Worm (Caenorhabditis elegans) whole organism, young adult: ENCODE measurements around the gene R12B2.2.

Experiments
- B0261.1 ChIP-seq: sonication (generic microtip); optimal IDR thresholded peaks from 2 replicates; lab custom pipeline; 2016; ENCODE audit warnings: mild to moderate bottlenecking, missing genetic modification characterization, moderate library complexity, missing compliant biosample characterization
- C06A6.2 ChIP-seq: fragments of 200-800 bp; sonication (Bioruptor generic); conservative IDR thresholded peaks from 2 replicates; pipeline ENCODE4 v1.3.6; 2022; ENCODE audit warnings: missing genetic modification characterization, missing compliant biosample characterization
- C17E4.6 ChIP-seq: fragments of 200-800 bp; sonication (Bioruptor generic); IDR thresholded peaks from 2 replicates; pipeline ENCODE4 v1.3.6; 2022; ENCODE audit warnings: missing genetic modification reagents, missing genetic modification characterization, missing compliant biosample characterization
- F23B12.7 ChIP-seq: sonication (generic microtip); optimal IDR thresholded peaks from 2 replicates; lab custom pipeline; 2017; ENCODE audit warnings: missing genetic modification characterization, mild to moderate bottlenecking, missing compliant biosample characterization, antibody characterized with exemption, moderate library complexity; ENCODE audit not compliant: insufficient read depth
- F33H1.4 ChIP-seq: fragments of 200-800 bp; sonication (Bioruptor generic); IDR thresholded peaks from 2 replicates; pipeline ENCODE4 v1.3.6; 2022; ENCODE audit warnings: missing genetic modification reagents, missing genetic modification characterization, missing compliant biosample characterization
- F37B4.10 ChIP-seq: fragments of 200-800 bp; sonication (Bioruptor generic); IDR thresholded peaks from 2 replicates; pipeline ENCODE4 v1.3.6; 2022; ENCODE audit warnings: missing genetic modification characterization, missing compliant biosample characterization
- F57A8.1 ChIP-seq: fragments of 200-800 bp; sonication (Bioruptor generic); optimal IDR thresholded peaks from 2 replicates; lab custom pipeline; 2018; ENCODE audit warnings: mild to moderate bottlenecking, missing genetic modification characterization, moderate library complexity, missing compliant biosample characterization
- K12H6.12 ChIP-seq: fragments of 200-800 bp; sonication (Bioruptor generic); optimal IDR thresholded peaks from 2 replicates; lab custom pipeline; 2018; ENCODE audit warnings: mild to moderate bottlenecking, missing genetic modification characterization, missing compliant biosample characterization
- Y95B8A.8 ChIP-seq: fragments of 200-800 bp; sonication (Bioruptor generic); IDR thresholded peaks from 2 replicates; pipeline ENCODE4 v1.3.6; 2022; ENCODE audit warnings: missing genetic modification reagents, missing genetic modification characterization, missing compliant biosample characterization
- akir-1 ChIP-seq: fragments of 200-800 bp; sonication (Bioruptor generic); optimal IDR thresholded peaks from 2 replicates; lab custom pipeline; 2018; ENCODE audit warnings: mild to moderate bottlenecking, missing genetic modification characterization, moderate library complexity, missing compliant biosample characterization
- ama-1 ChIP-seq, 3 experiments: fragments of 150-350 bp in 1 of 3; sonication (generic microtip) in 2 of 3; optimal IDR thresholded peaks; 2 replicates each; lab custom pipeline; 2014 to 2018; ENCODE audit warnings: missing biosample characterization in 2 of 3, missing genetic modification characterization in 2 of 3, missing genetic modification reagents in 2 of 3
- atf-7 ChIP-seq: sonication (generic microtip); optimal IDR thresholded peaks from 2 replicates; lab custom pipeline; 2017; ENCODE audit warnings: mild to moderate bottlenecking, missing genetic modification characterization, missing compliant biosample characterization
- athp-1 ChIP-seq: sonication (generic microtip); optimal IDR thresholded peaks from 2 replicates; lab custom pipeline; 2017; ENCODE audit warnings: mild to moderate bottlenecking, missing genetic modification characterization, missing compliant biosample characterization
- cebp-2 ChIP-seq: fragments of 200-800 bp; sonication (Bioruptor generic); IDR thresholded peaks from 2 replicates; pipeline ENCODE4 v1.3.6; 2022; ENCODE audit warnings: missing genetic modification characterization, missing compliant biosample characterization
- ceh-79 ChIP-seq: sonication (generic microtip); optimal IDR thresholded peaks from 2 replicates; lab custom pipeline; 2017; ENCODE audit warnings: mild to moderate bottlenecking, missing genetic modification characterization, missing compliant biosample characterization
- ceh-91 ChIP-seq: fragments of 200-800 bp; sonication (Bioruptor generic); IDR thresholded peaks from 2 replicates; pipeline ENCODE4 v1.3.6; 2022; ENCODE audit warnings: missing genetic modification reagents, missing genetic modification characterization, missing compliant biosample characterization
- dox-1 ChIP-seq: fragments of 200-800 bp; sonication (Bioruptor generic); IDR thresholded peaks from 2 replicates; pipeline ENCODE4 v1.3.6; 2022; ENCODE audit warnings: missing genetic modification reagents, missing genetic modification characterization, missing compliant biosample characterization
- dpff-1 ChIP-seq: sonication (generic microtip); optimal IDR thresholded peaks from 2 replicates; lab custom pipeline; 2017; ENCODE audit warnings: mild to moderate bottlenecking, missing genetic modification characterization, missing compliant biosample characterization
- ekl-4 ChIP-seq: fragments of 200-800 bp; sonication (Bioruptor generic); IDR thresholded peaks from 2 replicates; pipeline ENCODE4 v1.3.6; 2022; ENCODE audit warnings: missing genetic modification reagents, missing genetic modification characterization, missing compliant biosample characterization
- ets-4 ChIP-seq: fragments of 200-800 bp; sonication (Bioruptor generic); optimal IDR thresholded peaks from 2 replicates; lab custom pipeline; 2018; ENCODE audit warnings: mild to moderate bottlenecking, missing genetic modification characterization, missing compliant biosample characterization
- hlh-12 ChIP-seq: sonication (generic microtip); optimal IDR thresholded peaks from 2 replicates; lab custom pipeline; 2016; ENCODE audit warnings: missing genetic modification characterization, missing compliant biosample characterization
- hmg-20 ChIP-seq: fragments of 200-800 bp; sonication (Bioruptor generic); IDR thresholded peaks from 2 replicates; pipeline ENCODE4 v1.3.6; 2022; ENCODE audit warnings: missing genetic modification reagents, missing genetic modification characterization, missing compliant biosample characterization
- lin-26 ChIP-seq: fragments of 200-800 bp; sonication (Bioruptor generic); IDR thresholded peaks from 2 replicates; pipeline ENCODE4 v1.3.6; 2022; ENCODE audit warnings: missing genetic modification reagents, missing genetic modification characterization, missing compliant biosample characterization
- lin-35 ChIP-seq, 3 experiments: fragments of 150-350 bp in 2 of 3; sonication (generic microtip) in 1 of 3; optimal IDR thresholded peaks; 2 replicates each; lab custom pipeline; 2014 to 2018; ENCODE audit warnings: missing biosample characterization in 3 of 3, missing genetic modification characterization in 3 of 3, missing genetic modification reagents in 3 of 3
- lin-40 ChIP-seq: sonication (generic microtip); optimal IDR thresholded peaks from 2 replicates; lab custom pipeline; 2016; ENCODE audit warnings: missing genetic modification characterization, mild to moderate bottlenecking, missing compliant biosample characterization, missing genotype, missing genetic modification reagents
- lsy-27 ChIP-seq: sonication (generic microtip); optimal IDR thresholded peaks from 2 replicates; lab custom pipeline; 2017; ENCODE audit warnings: missing genetic modification characterization, mild to moderate bottlenecking, missing compliant biosample characterization, antibody characterized with exemption, missing genotype, borderline replicate concordance; ENCODE audit not compliant: insufficient read depth
- mel-28 ChIP-seq: sonication (generic microtip); optimal IDR thresholded peaks from 2 replicates; lab custom pipeline; 2016; ENCODE audit warnings: borderline replicate concordance, mild to moderate bottlenecking, missing genetic modification characterization, missing compliant biosample characterization
- mes-4 ChIP-seq: sonication (generic microtip); optimal IDR thresholded peaks from 2 replicates; lab custom pipeline; 2016; ENCODE audit warnings: missing genotype, missing genetic modification characterization, missing compliant biosample characterization
- mxl-1 ChIP-seq: sonication (generic microtip); optimal IDR thresholded peaks from 2 replicates; lab custom pipeline; 2016; ENCODE audit warnings: missing genetic modification characterization, missing compliant biosample characterization
- nhr-179 ChIP-seq: sonication (generic microtip); optimal IDR thresholded peaks from 2 replicates; lab custom pipeline; 2016; ENCODE audit warnings: mild to moderate bottlenecking, missing genetic modification characterization, missing compliant biosample characterization
- nhr-90 ChIP-seq: sonication (generic microtip); optimal IDR thresholded peaks from 2 replicates; lab custom pipeline; 2016; ENCODE audit warnings: missing genotype, mild to moderate bottlenecking, missing genetic modification characterization, missing compliant biosample characterization
- pbrm-1 ChIP-seq: fragments of 200-800 bp; sonication (Bioruptor generic); IDR thresholded peaks from 2 replicates; pipeline ENCODE4 v1.3.6; 2022; ENCODE audit warnings: missing genetic modification reagents, missing genetic modification characterization, missing compliant biosample characterization
- pha-4 ChIP-seq: fragments of 150-350 bp; sonication (generic microtip); optimal IDR thresholded peaks from 2 replicates; lab custom pipeline; 2014; ENCODE audit warnings: missing biosample characterization, missing genetic modification reagents, missing genetic modification characterization
- rcor-1 ChIP-seq: fragments of 200-800 bp; sonication (Bioruptor generic); IDR thresholded peaks from 2 replicates; pipeline ENCODE4 v1.3.6; 2022; ENCODE audit warnings: missing genetic modification reagents, missing genetic modification characterization, missing compliant biosample characterization
- rec-8 ChIP-seq, 2 experiments: sonication (generic microtip); optimal IDR thresholded peaks; 2 replicates each; lab custom pipeline; 2016; ENCODE audit warnings: mild to moderate bottlenecking in 2 of 2, missing genetic modification characterization in 2 of 2, missing genetic modification reagents in 2 of 2, missing genotype in 2 of 2, missing biosample characterization in 1 of 2, missing compliant biosample characterization in 1 of 2, moderate library complexity in 1 of 2
- snpc-1.1 ChIP-seq: sonication (generic microtip); optimal IDR thresholded peaks from 2 replicates; lab custom pipeline; 2017; ENCODE audit warnings: missing genetic modification characterization, mild to moderate bottlenecking, missing compliant biosample characterization, antibody characterized with exemption, moderate library complexity, missing genotype, missing genetic modification reagents; ENCODE audit not compliant: insufficient read depth
- snpc-1.3 ChIP-seq: sonication (generic microtip); optimal IDR thresholded peaks from 2 replicates; lab custom pipeline; 2017; ENCODE audit warnings: missing genetic modification characterization, mild to moderate bottlenecking, missing compliant biosample characterization, antibody characterized with exemption, moderate library complexity, missing genotype, missing genetic modification reagents; ENCODE audit not compliant: insufficient read depth
- tbp1 ChIP-seq: fragments of 200-800 bp; sonication (Bioruptor generic); optimal IDR thresholded peaks from 2 replicates; lab custom pipeline; 2018; ENCODE audit warnings: mild to moderate bottlenecking, missing genetic modification characterization, missing compliant biosample characterization
- tlf-1 ChIP-seq: fragments of 200-800 bp; sonication (Bioruptor generic); optimal IDR thresholded peaks from 2 replicates; lab custom pipeline; 2018; ENCODE audit warnings: mild to moderate bottlenecking, missing genetic modification characterization, missing compliant biosample characterization
- unc-130 ChIP-seq: sonication (generic microtip); optimal IDR thresholded peaks from 2 replicates; lab custom pipeline; 2016; ENCODE audit warnings: missing genetic modification reagents, missing genetic modification characterization, missing compliant biosample characterization
- unc-62 ChIP-seq: fragments of 150-350 bp; optimal IDR thresholded peaks from 2 replicates; lab custom pipeline; 2014; ENCODE audit warnings: missing biosample characterization, missing genetic modification reagents, missing genetic modification characterization
- xnd-1 ChIP-seq: sonication (generic microtip); optimal IDR thresholded peaks from 2 replicates; lab custom pipeline; 2016; ENCODE audit warnings: missing genotype, missing genetic modification reagents, missing genetic modification characterization, missing compliant biosample characterization
- zfh-2 ChIP-seq: fragments of 200-800 bp; sonication (Bioruptor generic); conservative IDR thresholded peaks from 2 replicates; pipeline ENCODE4 v1.3.6; 2022; ENCODE audit warnings: missing genetic modification reagents, missing genetic modification characterization, missing compliant biosample characterization
- ztf-18 ChIP-seq: sonication (generic microtip); optimal IDR thresholded peaks from 2 replicates; lab custom pipeline; 2016; ENCODE audit warnings: missing genotype, mild to moderate bottlenecking, missing genetic modification characterization, missing compliant biosample characterization

The R12B2.2 gene

DNA sequence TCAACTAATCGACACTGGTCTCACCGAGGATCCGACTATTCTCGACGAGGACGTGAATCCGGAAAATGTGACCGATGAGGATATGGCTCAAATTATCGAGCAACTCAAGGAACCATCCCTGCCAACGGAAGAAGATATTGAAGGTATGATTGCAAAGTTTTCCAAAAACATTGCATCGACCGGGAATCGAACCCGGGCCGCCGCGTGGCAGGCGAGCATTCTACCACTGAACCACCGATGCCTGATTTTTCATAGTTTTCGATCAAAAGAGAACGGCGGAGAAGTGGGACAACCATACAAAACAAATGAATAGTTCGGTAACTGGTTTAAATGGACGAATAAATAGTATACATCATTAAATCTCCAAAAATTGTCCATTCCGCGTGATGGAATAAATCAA is 44.9 kb upstream of the R12B2.2 start (continued):
- TF ChIP-seq C06A6.2 (GFP tag; lab: Robert Waterston, UW) (no peak; the same call in 1 of the 2 replicates), ztf-18 (peak; percentile 70), pbrm-1 (GFP tag; lab: Robert Waterston, UW) (0 out of 2 replicates have a peak, but pooled peaks have one; percentile 45), atf-7 (tag; lab: Kevin White, UChicago) (peak; percentile 29), hmg-20 (GFP tag; lab: Robert Waterston, UW) (no peak), athp-1 (tag; lab: Kevin White, UChicago) (peak; percentile 39), nhr-179 (no peak), F57A8.1 (GFP tag; lab: Kevin White, UChicago) (no peak), lin-40 (tag; lab: Kevin White, UChicago) (no peak), ama-1 (optimal IDR thresholded peaks at IDR 0.05; lab: Kevin White, UChicago) (no peak), ama-1 (GFP tag; optimal IDR thresholded peaks at IDR 0.05; lab: Kevin White, UChicago) (peak in 1 of 2 experiments; percentile 48), C17E4.6 (GFP tag; lab: Robert Waterston, UW) (no peak), snpc-1.3 (peak; percentile 75), unc-130 (GFP tag; lab: Kevin White, UChicago) (no peak), zfh-2 (peak; percentile 37; the same call in 1 of the 2 replicates), dpff-1 (no peak), akir-1 (GFP tag; lab: Kevin White, UChicago) (no peak), B0261.1 (tag; lab: Kevin White, UChicago) (peak; percentile 81), ekl-4 (GFP tag; lab: Robert Waterston, UW) (no peak), F23B12.7 (tag; lab: Kevin White, UChicago) (peak; percentile 80), ceh-79 (tag; lab: Kevin White, UChicago) (no peak), ceh-91 (GFP tag; lab: Robert Waterston, UW) (no peak), rcor-1 (0 out of 2 replicates have a peak, but pooled peaks have one; percentile 19), unc-62 (GFP tag; lab: Kevin White, UChicago) (no peak), xnd-1 (tag; lab: Kevin White, UChicago) (no peak), K12H6.12 (tag; lab: Kevin White, UChicago) (no peak), lin-35 (GFP tag; optimal IDR thresholded peaks at IDR 0.05; lab: Kevin White, UChicago) (no peak), mes-4 (tag; lab: Kevin White, UChicago) (no peak), pha-4 (tag; lab: Kevin White, UChicago) (no peak), mel-28 (tag; lab: Kevin White, UChicago) (no peak), tlf-1 (no peak), tbp1 (GFP tag; lab: Kevin White, UChicago) (peak; percentile 90), snpc-1.1 (tag; lab: Kevin White, UChicago) (peak; percentile 7), F33H1.4 (peak; percentile 42), rec-8 (tag; optimal IDR thresholded peaks at IDR 0.05; lab: Kevin White, UChicago) (peak in 1 of 2 experiments; percentile 43), lin-26 (GFP tag; lab: Robert Waterston, UW) (peak; percentile 92), nhr-90 (tag; lab: Kevin White, UChicago) (peak; percentile 50), mxl-1 (tag; lab: Kevin White, UChicago) (no peak), cebp-2 (GFP tag; lab: Robert Waterston, UW) (no peak), Y95B8A.8 (GFP tag; lab: Robert Waterston, UW) (0 out of 2 replicates have a peak, but pooled peaks have one; percentile 21), ets-4 (GFP tag; lab: Kevin White, UChicago) (no peak), hlh-12 (tag; lab: Kevin White, UChicago) (no peak), dox-1 (peak; percentile 55), F37B4.10 (GFP tag; lab: Robert Waterston, UW) (no peak), lsy-27 (tag; lab: Kevin White, UChicago) (no peak)
